Worm (Caenorhabditis elegans) whole organism, L3 larva: ENCODE measurements around the gene F15E6.5.
A peak's percentile ranks its signal among the peaks of the same experiment; 100 is the strongest.

Experiments used
- R02D3.7 ChIP-seq: fragments of 150-350 bp; optimal IDR thresholded peaks from 2 replicates; lab custom pipeline; 2014; ENCODE audit warnings: missing biosample characterization, missing genetic modification characterization
- ZK546.5 ChIP-seq: sonication (generic microtip); optimal IDR thresholded peaks from 2 replicates; lab custom pipeline; 2017; ENCODE audit warnings: missing biosample characterization, missing genetic modification characterization
- aly-2 ChIP-seq: fragments of 150-350 bp; optimal IDR thresholded peaks from 2 replicates; lab custom pipeline; 2014; ENCODE audit warnings: missing biosample characterization, missing genetic modification characterization
- ama-1 ChIP-seq: fragments of 150-350 bp; optimal IDR thresholded peaks from 2 replicates; lab custom pipeline; 2018
- ceh-16 ChIP-seq: sonication (generic microtip); optimal IDR thresholded peaks from 2 replicates; lab custom pipeline; 2017; ENCODE audit warnings: missing biosample characterization, missing genetic modification characterization
- ceh-28 ChIP-seq: fragments of 150-350 bp; optimal IDR thresholded peaks from 2 replicates; lab custom pipeline; 2014; ENCODE audit warnings: missing biosample characterization, missing genetic modification reagents, missing genetic modification characterization
- ceh-82 ChIP-seq: fragments of 150-350 bp; optimal IDR thresholded peaks from 2 replicates; lab custom pipeline; 2014; ENCODE audit warnings: missing biosample characterization, missing genetic modification characterization
- ceh-9 ChIP-seq: sonication (generic microtip); optimal IDR thresholded peaks from 2 replicates; lab custom pipeline; 2018; ENCODE audit warnings: missing biosample characterization, missing genetic modification characterization
- egl-27 ChIP-seq: sonication (generic microtip); optimal IDR thresholded peaks from 4 replicates; lab custom pipeline; 2017; ENCODE audit warnings: missing biosample characterization, missing genetic modification reagents, missing genetic modification characterization
- egl-5 ChIP-seq: fragments of 150-350 bp; optimal IDR thresholded peaks from 2 replicates; lab custom pipeline; 2017; ENCODE audit warnings: missing biosample characterization, missing genetic modification reagents, missing genetic modification characterization, inconsistent platforms
- elt-1 ChIP-seq: fragments of 150-350 bp; optimal IDR thresholded peaks from 2 replicates; lab custom pipeline; 2014; ENCODE audit warnings: missing biosample characterization, missing genetic modification characterization
- elt-3 ChIP-seq, 3 experiments: fragments of 150-350 bp in 1 of 3; sonication (generic microtip) in 2 of 3; optimal IDR thresholded peaks; 2 replicates in 2 of 3; 4 replicates in 1 of 3; lab custom pipeline; 2014 to 2017; ENCODE audit warnings: missing biosample characterization in 3 of 3, missing genetic modification characterization in 3 of 3
- eor-1 ChIP-seq, 2 experiments: fragments of 150-350 bp; optimal IDR thresholded peaks; 2 replicates each; lab custom pipeline; 2014 to 2018; ENCODE audit warnings: missing biosample characterization in 2 of 2, missing genetic modification characterization in 2 of 2
- fkh-10 ChIP-seq: sonication (generic microtip); optimal IDR thresholded peaks from 2 replicates; lab custom pipeline; 2017; ENCODE audit warnings: missing biosample characterization, missing genetic modification reagents, missing genetic modification characterization
- fos-1 ChIP-seq: fragments of 150-350 bp; optimal IDR thresholded peaks from 2 replicates; lab custom pipeline; 2014; ENCODE audit warnings: missing biosample characterization, missing genetic modification characterization
- hmg-11 ChIP-seq: sonication (generic microtip); optimal IDR thresholded peaks from 2 replicates; lab custom pipeline; 2016; ENCODE audit warnings: missing genetic modification characterization, missing compliant biosample characterization
- lin-15B ChIP-seq: fragments of 150-350 bp; optimal IDR thresholded peaks from 2 replicates; lab custom pipeline; 2014; ENCODE audit warnings: missing biosample characterization, missing genetic modification characterization
- lin-39 ChIP-seq: fragments of 150-350 bp; optimal IDR thresholded peaks from 2 replicates; lab custom pipeline; 2018; ENCODE audit warnings: missing biosample characterization, missing genetic modification reagents, missing genetic modification characterization
- lsy-12 ChIP-seq: sonication (generic microtip); optimal IDR thresholded peaks from 2 replicates; lab custom pipeline; 2016; ENCODE audit warnings: mild to moderate bottlenecking, missing genetic modification characterization, missing compliant biosample characterization
- mdl-1 ChIP-seq: fragments of 150-350 bp; optimal IDR thresholded peaks from 2 replicates; lab custom pipeline; 2014; ENCODE audit warnings: missing biosample characterization, missing genetic modification characterization
- mml-1 ChIP-seq: fragments of 150-350 bp; sonication (generic microtip); optimal IDR thresholded peaks from 3 replicates; lab custom pipeline; 2014; ENCODE audit warnings: missing biosample characterization, missing genetic modification characterization
- nfya-1 ChIP-seq: sonication (generic microtip); optimal IDR thresholded peaks from 2 replicates; lab custom pipeline; 2017; ENCODE audit warnings: missing genetic modification characterization, mild to moderate bottlenecking, missing compliant biosample characterization, antibody characterized with exemption, moderate library complexity; ENCODE audit not compliant: insufficient read depth
- nhr-23 ChIP-seq: fragments of 150-350 bp; optimal IDR thresholded peaks from 2 replicates; lab custom pipeline; 2014; ENCODE audit warnings: missing biosample characterization, missing genetic modification reagents, missing genetic modification characterization
- nhr-237 ChIP-seq: fragments of 150-350 bp; optimal IDR thresholded peaks from 2 replicates; lab custom pipeline; 2014; ENCODE audit warnings: missing biosample characterization, missing genetic modification characterization
- nhr-25 ChIP-seq: sonication (generic microtip); optimal IDR thresholded peaks from 2 replicates; lab custom pipeline; 2017; ENCODE audit warnings: missing biosample characterization, missing genetic modification characterization
- nhr-43 ChIP-seq: sonication (generic microtip); optimal IDR thresholded peaks from 2 replicates; lab custom pipeline; 2016; ENCODE audit warnings: mild to moderate bottlenecking, missing genetic modification characterization, missing compliant biosample characterization; ENCODE audit not compliant: poor library complexity, severe bottlenecking
- nhr-67 ChIP-seq: fragments of 150-350 bp; optimal IDR thresholded peaks from 2 replicates; lab custom pipeline; 2014; ENCODE audit warnings: missing biosample characterization, missing genetic modification characterization
- nhr-77 ChIP-seq: fragments of 150-350 bp; optimal IDR thresholded peaks from 2 replicates; lab custom pipeline; 2014; ENCODE audit warnings: missing biosample characterization, missing genetic modification characterization
- pqm-1 ChIP-seq: fragments of 150-350 bp; optimal IDR thresholded peaks from 2 replicates; lab custom pipeline; 2017; ENCODE audit warnings: missing biosample characterization, missing genetic modification characterization, inconsistent platforms
- sea-2 ChIP-seq: fragments of 150-350 bp; sonication (generic microtip); optimal IDR thresholded peaks from 4 replicates; lab custom pipeline; 2014; ENCODE audit warnings: missing biosample characterization, missing genetic modification reagents, missing genetic modification characterization
- snpc-4 ChIP-seq: fragments of 150-350 bp; optimal IDR thresholded peaks from 2 replicates; lab custom pipeline; 2014; ENCODE audit warnings: missing biosample characterization, missing genetic modification characterization
- tbx-2 ChIP-seq: sonication (generic microtip); optimal IDR thresholded peaks from 2 replicates; lab custom pipeline; 2016; ENCODE audit warnings: mild to moderate bottlenecking, missing genetic modification characterization, missing compliant biosample characterization
- unc-39 ChIP-seq: sonication (generic microtip); optimal IDR thresholded peaks from 4 replicates; lab custom pipeline; 2017; ENCODE audit warnings: missing biosample characterization, missing genetic modification characterization
- unc-62 ChIP-seq: fragments of 150-350 bp; sonication (generic microtip); optimal IDR thresholded peaks from 4 replicates; lab custom pipeline; 2014; ENCODE audit warnings: missing biosample characterization, missing genetic modification reagents, missing genetic modification characterization
- zag-1 ChIP-seq: fragments of 150-350 bp; optimal IDR thresholded peaks from 2 replicates; lab custom pipeline; 2014; ENCODE audit warnings: missing biosample characterization, missing genetic modification characterization
- ztf-11 ChIP-seq: fragments of 150-350 bp; optimal IDR thresholded peaks from 2 replicates; lab custom pipeline; 2014; ENCODE audit warnings: missing biosample characterization, missing genetic modification characterization
- ztf-4 ChIP-seq: fragments of 150-350 bp; optimal IDR thresholded peaks from 2 replicates; lab custom pipeline; 2014; ENCODE audit warnings: missing biosample characterization, missing genetic modification characterization

Gene F15E6.5

ce11 chrIV:4299994-4300393 lies 10.6 kb downstream of the F15E6.5 start:
- no peak for TF ChIP-seq ceh-9 (tag; lab: Kevin White, UChicago)
- no peak for TF ChIP-seq R02D3.7 (tag; lab: Kevin White, UChicago)
- no peak for TF ChIP-seq mml-1
- TF ChIP-seq nfya-1 (tag; lab: Kevin White, UChicago), result no peak
- no peak for TF ChIP-seq mdl-1
- peak; percentile 54 for TF ChIP-seq nhr-25 (tag; lab: Kevin White, UChicago)
- TF ChIP-seq egl-27 (tag; lab: Kevin White, UChicago), result no peak
- no peak for TF ChIP-seq lsy-12 (tag; lab: Kevin White, UChicago)
- TF ChIP-seq ceh-16 (tag; lab: Kevin White, UChicago), result no peak
- TF ChIP-seq sea-2, result no peak
- TF ChIP-seq ZK546.5 (tag; lab: Kevin White, UChicago), result no peak
- TF ChIP-seq pqm-1 (tag; lab: Kevin White, UChicago), result no peak
- no peak for TF ChIP-seq unc-62 (GFP tag; lab: Kevin White, UChicago)
- no peak for TF ChIP-seq lin-39 (tag; lab: Kevin White, UChicago)
- peak; percentile 57 for TF ChIP-seq nhr-43 (tag; lab: Kevin White, UChicago)
- TF ChIP-seq unc-39, result no peak
- no peak for TF ChIP-seq elt-3 (tag; optimal IDR thresholded peaks at IDR 0.05; lab: Kevin White, UChicago)
- peak; percentile 19 for TF ChIP-seq nhr-23 (tag; lab: Kevin White, UChicago)
- no peak for TF ChIP-seq tbx-2
- TF ChIP-seq snpc-4 (tag; lab: Kevin White, UChicago), result no peak
- no peak for TF ChIP-seq aly-2 (tag; lab: Kevin White, UChicago)
- no peak for TF ChIP-seq ceh-82 (tag; lab: Kevin White, UChicago)
- no peak for TF ChIP-seq eor-1 (tag; optimal IDR thresholded peaks at IDR 0.05; lab: Kevin White, UChicago)
- TF ChIP-seq lin-15B, result no peak
- TF ChIP-seq ama-1 (lab: Kevin White, UChicago), result no peak

DNA sequence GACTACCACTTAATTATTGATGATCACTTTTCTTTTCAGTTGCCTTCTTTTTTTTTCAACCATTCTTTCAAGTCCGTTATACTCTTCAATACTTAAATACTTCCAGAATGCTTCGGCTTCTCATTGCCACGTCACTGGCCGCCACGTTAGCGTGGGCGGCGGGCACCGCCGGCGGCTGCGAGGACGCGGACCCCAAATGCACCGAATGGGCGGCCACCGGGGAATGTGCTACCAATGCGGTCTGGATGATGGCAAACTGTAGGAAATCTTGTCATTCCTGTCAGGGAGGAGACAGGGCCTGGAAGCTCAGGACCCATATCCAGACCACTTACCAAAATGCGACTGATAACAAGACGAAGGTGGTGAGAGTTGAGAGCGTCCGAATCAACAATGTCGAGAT lies 11.8 kb downstream of the F15E6.5 start, which contains the start of gene lgc-22:
Gene lgc-22 (plus strand): TSS at position 105 of the 400 bp plus-strand sequence.
- no peak for TF ChIP-seq lin-15B
- TF ChIP-seq zag-1 (tag; lab: Kevin White, UChicago), result no peak
- TF ChIP-seq ceh-9 (tag; lab: Kevin White, UChicago), result no peak
- no peak for TF ChIP-seq eor-1 (tag; optimal IDR thresholded peaks at IDR 0.05; lab: Kevin White, UChicago)
- TF ChIP-seq ama-1 (lab: Kevin White, UChicago), result no peak
- no peak for TF ChIP-seq nhr-77 (tag; lab: Kevin White, UChicago)
- TF ChIP-seq pqm-1 (tag; lab: Kevin White, UChicago), result no peak
- no peak for TF ChIP-seq fkh-10 (GFP tag; lab: Kevin White, UChicago)
- TF ChIP-seq mml-1, result no peak
- no peak for TF ChIP-seq egl-27 (tag; lab: Kevin White, UChicago)
- TF ChIP-seq nhr-237, result no peak
- no peak for TF ChIP-seq tbx-2
- no peak for TF ChIP-seq snpc-4 (tag; lab: Kevin White, UChicago)
- no peak for TF ChIP-seq ceh-28 (tag; lab: Kevin White, UChicago)
- no peak for TF ChIP-seq egl-5 (tag; lab: Kevin White, UChicago)
- TF ChIP-seq ztf-4 (tag; lab: Kevin White, UChicago), result no peak
- TF ChIP-seq fos-1 (tag; lab: Kevin White, UChicago), result no peak
- TF ChIP-seq ZK546.5 (tag; lab: Kevin White, UChicago), result no peak
- TF ChIP-seq elt-1 (tag; lab: Kevin White, UChicago), result no peak
- no peak for TF ChIP-seq nhr-23 (tag; lab: Kevin White, UChicago)

DNA sequence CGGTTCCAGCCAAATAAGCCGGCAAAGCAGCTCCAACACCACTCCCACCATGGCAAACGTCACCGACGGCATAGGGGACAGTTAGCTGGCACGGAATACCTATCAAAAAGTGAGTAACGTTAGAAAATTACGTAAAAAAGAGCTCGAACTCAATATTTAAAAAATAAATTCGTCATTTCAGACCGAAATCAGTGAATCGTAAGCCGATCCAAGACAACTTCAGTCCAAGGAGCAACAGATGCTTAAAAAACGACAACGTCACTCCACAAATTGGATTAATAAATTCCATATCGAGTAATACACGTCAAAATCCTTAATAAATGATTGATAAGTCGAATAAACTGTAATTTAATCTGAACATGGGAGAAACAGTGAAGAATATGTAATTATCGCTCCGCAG lies 16.9 kb downstream of the F15E6.5 start:
- no peak for TF ChIP-seq pqm-1 (tag; lab: Kevin White, UChicago)
- no peak for TF ChIP-seq egl-5 (tag; lab: Kevin White, UChicago)
- TF ChIP-seq ceh-82 (tag; lab: Kevin White, UChicago), result no peak
- TF ChIP-seq nhr-67, result no peak
- no peak for TF ChIP-seq ztf-11 (tag; lab: Kevin White, UChicago)
- TF ChIP-seq eor-1 (tag; optimal IDR thresholded peaks at IDR 0.05; lab: Kevin White, UChicago), result no peak
- no peak for TF ChIP-seq snpc-4 (tag; lab: Kevin White, UChicago)
- no peak for TF ChIP-seq mdl-1
- no peak for TF ChIP-seq fos-1 (tag; lab: Kevin White, UChicago)
- TF ChIP-seq nhr-23 (tag; lab: Kevin White, UChicago), result no peak
- TF ChIP-seq hmg-11 (tag; lab: Kevin White, UChicago), result no peak
- TF ChIP-seq aly-2 (tag; lab: Kevin White, UChicago), result no peak
- no peak for TF ChIP-seq lsy-12 (tag; lab: Kevin White, UChicago)
- no peak for TF ChIP-seq unc-39
- TF ChIP-seq egl-27 (tag; lab: Kevin White, UChicago), result no peak
- TF ChIP-seq mml-1, result no peak
- TF ChIP-seq nfya-1 (tag; lab: Kevin White, UChicago), result no peak
- no peak for TF ChIP-seq nhr-237
- no peak for TF ChIP-seq nhr-25 (tag; lab: Kevin White, UChicago)
- TF ChIP-seq, all 47 proteins: peak for 0
